Worm (Caenorhabditis elegans) whole organism, L1 larva: Measurements from ENCODE around the gene skr-8.

ENCODE experiments used
- Y116A8C.19 ChIP-seq: sonication (generic microtip); optimal IDR thresholded peaks from 2 replicates; lab custom pipeline; 2016; ENCODE audit warnings: missing compliant biosample characterization, missing genetic modification characterization, borderline replicate concordance
- aha-1 ChIP-seq: fragments of 150-350 bp; optimal IDR thresholded peaks from 2 replicates; lab custom pipeline; 2014; ENCODE audit warnings: missing biosample characterization, missing genetic modification characterization
- ama-1 ChIP-seq: fragments of 150-350 bp; optimal IDR thresholded peaks from 2 replicates; lab custom pipeline; 2014
- ceh-8 ChIP-seq: fragments of 200-800 bp; sonication (Bioruptor generic); optimal IDR thresholded peaks from 2 replicates; lab custom pipeline; 2018; ENCODE audit warnings: mild to moderate bottlenecking, missing genetic modification characterization, moderate library complexity, missing compliant biosample characterization
- ceh-88 ChIP-seq: fragments of 200-800 bp; sonication (Bioruptor generic); IDR thresholded peaks from 2 replicates; pipeline ENCODE4 v1.3.6; 2022; ENCODE audit warnings: missing genetic modification characterization, missing compliant biosample characterization
- dpl-1 ChIP-seq, 3 experiments: fragments of 150-350 bp in 2 of 3; sonication (generic microtip) in 1 of 3; optimal IDR thresholded peaks; 2 replicates each; lab custom pipeline; 2014 to 2017; ENCODE audit warnings: missing biosample characterization in 3 of 3, missing genetic modification characterization in 3 of 3, missing genetic modification reagents in 3 of 3
- efl-1 ChIP-seq, 4 experiments: fragments of 150-350 bp; optimal IDR thresholded peaks in 3 of 4; peaks in 1 of 4; 1 replicate in 1 of 4; 2 replicates in 3 of 4; lab custom pipeline; 2014; ENCODE audit warnings: missing biosample characterization in 2 of 4, missing genetic modification characterization in 2 of 4, missing genetic modification reagents in 2 of 4
- elt-2 ChIP-seq: sonication (generic microtip); optimal IDR thresholded peaks from 2 replicates; lab custom pipeline; 2016; ENCODE audit warnings: missing genetic modification characterization, mild to moderate bottlenecking, inconsistent platforms, missing compliant biosample characterization, missing genetic modification reagents
- ets-5 ChIP-seq: fragments of 200-800 bp; sonication (Bioruptor generic); IDR thresholded peaks from 2 replicates; pipeline ENCODE4 v1.3.6; 2022; ENCODE audit warnings: missing genetic modification characterization, missing compliant biosample characterization
- fkh-4 ChIP-seq: sonication (generic microtip); optimal IDR thresholded peaks from 2 replicates; lab custom pipeline; 2016; ENCODE audit warnings: missing compliant biosample characterization, missing genetic modification characterization, borderline replicate concordance
- fkh-8 ChIP-seq: sonication (generic microtip); optimal IDR thresholded peaks from 2 replicates; lab custom pipeline; 2016; ENCODE audit warnings: mild to moderate bottlenecking, missing genetic modification characterization, missing compliant biosample characterization
- fos-1 ChIP-seq: fragments of 150-350 bp; optimal IDR thresholded peaks from 2 replicates; lab custom pipeline; 2014; ENCODE audit warnings: missing biosample characterization, missing genetic modification characterization
- hlh-4 ChIP-seq: sonication (generic microtip); optimal IDR thresholded peaks from 2 replicates; lab custom pipeline; 2016; ENCODE audit warnings: mild to moderate bottlenecking, missing genetic modification characterization, missing compliant biosample characterization
- hpl-2 ChIP-seq: fragments of 150-350 bp; optimal IDR thresholded peaks from 2 replicates; lab custom pipeline; 2014; ENCODE audit warnings: missing biosample characterization, missing genetic modification reagents, missing genetic modification characterization
- jun-1 ChIP-seq: fragments of 150-350 bp; optimal IDR thresholded peaks from 2 replicates; lab custom pipeline; 2014; ENCODE audit warnings: missing biosample characterization, missing genetic modification reagents, missing genetic modification characterization
- lin-14 ChIP-seq: fragments of 200-800 bp; sonication (Bioruptor generic); optimal IDR thresholded peaks from 2 replicates; lab custom pipeline; 2018; ENCODE audit warnings: mild to moderate bottlenecking, missing genetic modification characterization, moderate library complexity, missing compliant biosample characterization
- lin-35 ChIP-seq, 2 experiments: fragments of 150-350 bp; optimal IDR thresholded peaks; 2 replicates each; lab custom pipeline; 2014; ENCODE audit warnings: missing biosample characterization in 2 of 2, missing genetic modification characterization in 2 of 2, missing genetic modification reagents in 2 of 2
- lir-3 ChIP-seq: sonication (generic microtip); optimal IDR thresholded peaks from 2 replicates; lab custom pipeline; 2016; ENCODE audit warnings: mild to moderate bottlenecking, missing genetic modification characterization, moderate library complexity, missing compliant biosample characterization; ENCODE audit not compliant: poor library complexity
- mab-9 ChIP-seq: fragments of 200-800 bp; sonication (Bioruptor generic); IDR thresholded peaks from 2 replicates; pipeline ENCODE4 v1.3.6; 2022; ENCODE audit warnings: missing genetic modification reagents, missing genetic modification characterization, missing compliant biosample characterization
- nhr-12 ChIP-seq: sonication (generic microtip); optimal IDR thresholded peaks from 2 replicates; lab custom pipeline; 2017; ENCODE audit warnings: missing biosample characterization, missing genetic modification characterization
- nhr-19 ChIP-seq: fragments of 200-800 bp; sonication (Bioruptor generic); conservative IDR thresholded peaks from 2 replicates; pipeline ENCODE4 v1.3.6; 2022; ENCODE audit warnings: missing genetic modification characterization, missing compliant biosample characterization
- nhr-47 ChIP-seq: sonication (generic microtip); optimal IDR thresholded peaks from 2 replicates; lab custom pipeline; 2016; ENCODE audit warnings: mild to moderate bottlenecking, missing genetic modification characterization, moderate library complexity, missing compliant biosample characterization
- nhr-71 ChIP-seq: sonication (generic microtip); optimal IDR thresholded peaks from 2 replicates; lab custom pipeline; 2016; ENCODE audit warnings: mild to moderate bottlenecking, missing genetic modification characterization, moderate library complexity, missing compliant biosample characterization
- nhr-76 ChIP-seq: sonication (generic microtip); optimal IDR thresholded peaks from 2 replicates; lab custom pipeline; 2017; ENCODE audit warnings: missing biosample characterization, missing genetic modification characterization
- nhr-84 ChIP-seq: sonication (generic microtip); optimal IDR thresholded peaks from 2 replicates; lab custom pipeline; 2017; ENCODE audit warnings: missing biosample characterization, missing genetic modification characterization
- nhr-90 ChIP-seq: sonication (generic microtip); optimal IDR thresholded peaks from 2 replicates; lab custom pipeline; 2016; ENCODE audit warnings: mild to moderate bottlenecking, missing genetic modification characterization, missing compliant biosample characterization; ENCODE audit not compliant: poor library complexity
- pqm-1 ChIP-seq: sonication (generic microtip); optimal IDR thresholded peaks from 3 replicates; lab custom pipeline; 2017; ENCODE audit warnings: missing biosample characterization, missing genetic modification characterization
- rnt-1 ChIP-seq: sonication (generic microtip); optimal IDR thresholded peaks from 2 replicates; lab custom pipeline; 2016; ENCODE audit warnings: mild to moderate bottlenecking, missing genetic modification characterization, moderate library complexity, missing compliant biosample characterization
- sup-37 ChIP-seq: fragments of 200-800 bp; sonication (Bioruptor generic); optimal IDR thresholded peaks from 2 replicates; lab custom pipeline; 2018; ENCODE audit warnings: mild to moderate bottlenecking, missing genetic modification characterization, missing compliant biosample characterization
- tbx-2 ChIP-seq: sonication (generic microtip); optimal IDR thresholded peaks from 2 replicates; lab custom pipeline; 2016; ENCODE audit warnings: missing genetic modification characterization, missing compliant biosample characterization
- tlp-1 ChIP-seq: fragments of 150-350 bp; optimal IDR thresholded peaks from 2 replicates; lab custom pipeline; 2014; ENCODE audit warnings: missing biosample characterization, missing genetic modification characterization
- unc-86 ChIP-seq: sonication (generic microtip); optimal IDR thresholded peaks from 2 replicates; lab custom pipeline; 2016; ENCODE audit warnings: missing genetic modification characterization, missing compliant biosample characterization
- zag-1 ChIP-seq: fragments of 150-350 bp; optimal IDR thresholded peaks from 2 replicates; lab custom pipeline; 2014; ENCODE audit warnings: missing biosample characterization, missing genetic modification characterization
- zip-4 ChIP-seq: fragments of 200-800 bp; sonication (Bioruptor generic); optimal IDR thresholded peaks from 2 replicates; lab custom pipeline; 2018; ENCODE audit warnings: mild to moderate bottlenecking, missing genetic modification characterization, moderate library complexity, missing compliant biosample characterization

Gene skr-8

DNA sequence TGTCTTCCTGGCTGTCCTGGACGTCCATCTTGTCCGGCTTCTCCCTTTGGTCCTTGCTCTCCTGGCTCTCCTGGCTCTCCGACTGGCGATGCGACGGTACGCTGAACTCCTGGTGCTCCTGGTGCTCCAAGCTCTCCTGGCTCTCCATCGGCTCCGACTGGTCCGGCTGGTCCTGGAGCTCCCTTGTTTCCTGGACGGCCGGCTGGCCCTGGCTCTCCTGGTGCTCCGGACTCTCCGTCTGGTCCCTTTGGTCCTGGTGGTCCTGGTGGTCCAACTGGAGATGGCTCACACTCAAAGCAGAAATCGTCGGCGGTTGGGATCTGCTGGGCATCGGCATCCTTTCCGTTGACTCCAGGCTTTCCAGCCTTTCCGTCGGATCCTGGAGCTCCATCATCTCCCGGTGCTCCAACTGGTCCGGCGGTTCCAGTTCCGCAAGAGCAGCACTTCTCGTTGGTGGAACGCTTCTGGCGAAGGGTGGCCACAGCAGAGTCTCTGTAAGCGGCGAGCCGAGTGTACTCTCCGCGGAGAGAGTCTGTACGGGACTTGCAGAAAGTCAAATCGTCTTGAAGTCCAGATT lies 17.5 kb upstream of the skr-8 start:
- TF ChIP-seq ceh-8 (GFP tag; lab: Kevin White, UChicago) (peak; percentile 43), nhr-76 (no peak)
- TF ChIP-seq, all 84 proteins: peak for 1

- TF ChIP-seq elt-2 (tag; lab: Kevin White, UChicago) (peak; percentile 4), lin-35 (GFP tag; optimal IDR thresholded peaks at IDR 0.05; lab: Kevin White, UChicago) (no peak), zag-1 (tag; lab: Kevin White, UChicago) (no peak), hlh-4 (tag; lab: Kevin White, UChicago) (no peak), pqm-1 (peak; percentile 88), ceh-88 (no peak)
Measured at ce11 chrIV:17179565-17179964, 13.9 kb upstream of the skr-8 start.

DNA sequence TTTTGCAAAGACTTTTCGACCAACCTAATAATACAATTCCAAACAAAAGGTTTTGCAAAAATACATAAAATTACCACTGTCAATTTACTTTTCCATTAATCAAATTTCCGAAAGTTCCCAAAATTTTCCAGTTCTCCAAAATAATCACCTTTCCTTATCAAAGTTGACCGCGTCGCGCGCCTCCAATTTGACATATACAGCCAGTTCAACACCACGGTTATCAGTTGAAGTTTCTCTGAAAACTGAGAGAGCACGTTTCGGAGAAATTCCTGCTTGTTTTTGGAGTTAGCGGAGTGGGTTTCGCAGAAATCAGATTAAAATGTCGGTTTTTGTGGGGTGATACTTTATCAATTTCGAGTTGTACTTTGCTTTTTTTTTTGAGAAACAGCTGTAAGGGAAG lies 13.4 kb upstream of the skr-8 start:
- TF ChIP-seq unc-86 (tag; lab: Kevin White, UChicago) (no peak), lin-14 (GFP tag; lab: Kevin White, UChicago) (no peak), aha-1 (tag; lab: Kevin White, UChicago) (no peak), nhr-84 (tag; lab: Kevin White, UChicago) (no peak), pqm-1 (peak; percentile 73), elt-2 (tag; lab: Kevin White, UChicago) (peak; percentile 59)
- TF ChIP-seq, all 84 proteins: peak for 2

DNA sequence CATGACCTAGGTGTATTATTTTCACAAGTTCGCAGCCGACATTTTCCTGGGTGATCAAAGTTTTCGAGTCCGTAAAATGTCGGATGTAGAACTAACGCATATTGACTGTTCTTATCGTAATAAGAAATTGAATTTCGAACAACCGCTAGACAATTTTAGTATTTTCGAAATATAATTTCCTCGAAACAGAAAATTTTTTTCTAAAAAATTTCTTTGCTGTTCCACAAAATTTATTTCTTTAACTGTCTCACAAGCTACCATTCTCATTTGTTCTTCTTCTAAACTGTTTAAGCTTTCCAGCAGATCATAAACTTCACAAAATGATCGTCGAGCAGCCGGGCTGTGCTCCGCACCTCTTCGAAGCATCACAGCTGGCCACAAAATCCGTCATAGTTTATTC lies 10.5 kb upstream of the skr-8 start, which contains the start of gene C52D10.3:
Gene C52D10.3, plus strand, starts transcription at position 301 of the 400 bp plus-strand sequence.
- TF ChIP-seq hpl-2 (GFP tag; lab: Kevin White, UChicago): no peak
- TF ChIP-seq ama-1 (lab: Kevin White, UChicago): no peak
- no peak for TF ChIP-seq nhr-47 (tag; lab: Kevin White, UChicago)
- no peak for TF ChIP-seq nhr-71 (tag; lab: Kevin White, UChicago)
- TF ChIP-seq efl-1 (optimal IDR thresholded peaks at IDR 0.05; lab: Kevin White, UChicago): no peak
- TF ChIP-seq efl-1 (GFP tag; optimal IDR thresholded peaks at IDR 0.05 in 1 of 2; lab: Kevin White, UChicago): no peak
- TF ChIP-seq Y116A8C.19 (tag; lab: Kevin White, UChicago): no peak
- no peak for TF ChIP-seq nhr-76
- TF ChIP-seq jun-1 (tag; lab: Kevin White, UChicago): no peak
- no peak for TF ChIP-seq fkh-4 (tag; lab: Kevin White, UChicago)
- TF ChIP-seq tlp-1 (tag; lab: Kevin White, UChicago): no peak
- TF ChIP-seq ets-5 (GFP tag; lab: Robert Waterston, UW): no peak
- no peak for TF ChIP-seq mab-9 (GFP tag; lab: Robert Waterston, UW)
- no peak for TF ChIP-seq fkh-8 (tag; lab: Kevin White, UChicago)
- TF ChIP-seq nhr-19 (GFP tag; lab: Robert Waterston, UW): no peak
- no peak for TF ChIP-seq fos-1 (tag; lab: Kevin White, UChicago)
- TF ChIP-seq lir-3: no peak
- no peak for TF ChIP-seq ceh-88
- TF ChIP-seq rnt-1: no peak
- TF ChIP-seq tbx-2: no peak

DNA sequence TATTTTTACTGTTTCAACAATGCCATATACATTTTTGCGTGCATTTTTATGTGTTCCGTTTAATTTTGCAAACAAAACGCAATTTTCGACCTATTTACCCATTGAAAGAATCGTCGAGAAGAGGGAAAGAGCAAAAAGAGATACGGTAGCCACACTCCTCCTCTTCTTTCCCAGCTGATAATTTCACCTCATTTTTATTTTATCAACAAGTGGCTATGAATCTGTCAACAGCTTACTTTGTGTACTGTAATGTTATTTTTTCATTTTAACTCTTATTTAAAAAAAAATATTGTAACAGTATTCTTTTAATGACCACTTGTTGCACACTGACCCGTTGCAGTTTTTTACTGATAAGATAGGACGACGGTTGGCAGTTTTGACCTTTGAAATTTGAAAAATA lies 9.3 kb upstream of the skr-8 start:
- no peak for TF ChIP-seq nhr-12 (tag; lab: Kevin White, UChicago)
- TF ChIP-seq efl-1 (optimal IDR thresholded peaks at IDR 0.05; lab: Kevin White, UChicago): no peak
- peak in 1 of 2 experiments; percentile 68 for TF ChIP-seq efl-1 (GFP tag; optimal IDR thresholded peaks at IDR 0.05 in 1 of 2; lab: Kevin White, UChicago)
- TF ChIP-seq zip-4: no peak
- no peak for TF ChIP-seq sup-37 (GFP tag; lab: Kevin White, UChicago)

ce11 chrIV:17174087-17174486 lies 8.5 kb upstream of the skr-8 start:
- TF ChIP-seq nhr-90 (tag; lab: Kevin White, UChicago) (peak; percentile 35), elt-2 (tag; lab: Kevin White, UChicago) (peak; percentile 94), jun-1 (tag; lab: Kevin White, UChicago) (peak; percentile 0), dpl-1 (GFP tag; optimal IDR thresholded peaks at IDR 0.05; lab: Kevin White, UChicago) (no peak)
